Fruit fly (Drosophila melanogaster) whole organism, embryonic: ENCODE data around the gene CG17264.

Source experiments
- Bdp1 ChIP-seq: fragments of 200-800 bp; sonication (Bioruptor generic); optimal IDR thresholded peaks from 3 replicates; lab custom pipeline; 2016; ENCODE audit warnings: missing biosample characterization, missing genetic modification characterization
- BtbVII ChIP-seq: fragments of 200-800 bp; sonication (Bioruptor generic); optimal IDR thresholded peaks from 3 replicates; lab custom pipeline; 2017; ENCODE audit warnings: missing biosample characterization, mild to moderate bottlenecking, missing genetic modification characterization
- CG10274 ChIP-seq: fragments of 200-800 bp; sonication (Bioruptor generic); optimal IDR thresholded peaks from 3 replicates; lab custom pipeline; 2017; ENCODE audit warnings: missing biosample characterization, mild to moderate bottlenecking, missing genetic modification characterization
- CG10321 ChIP-seq: fragments of 200-800 bp; sonication (Bioruptor generic); IDR thresholded peaks from 2 replicates; pipeline ENCODE4 v1.3.6; 2022; ENCODE audit warnings: missing biosample characterization, missing genetic modification characterization
- CG10565 ChIP-seq: fragments of 200-800 bp; sonication (Bioruptor generic); optimal IDR thresholded peaks from 3 replicates; lab custom pipeline; 2016; ENCODE audit warnings: missing biosample characterization, mild to moderate bottlenecking, missing genetic modification characterization
- CG14860 ChIP-seq: fragments of 200-800 bp; sonication (Bioruptor generic); IDR thresholded peaks from 3 replicates; pipeline ENCODE4 v1.3.6; 2022; ENCODE audit warnings: missing biosample characterization, missing genetic modification characterization; ENCODE audit not compliant: partially characterized antibody
- CG15011 ChIP-seq: fragments of 200-800 bp; sonication (Bioruptor generic); optimal IDR thresholded peaks from 3 replicates; lab custom pipeline; 2018; ENCODE audit warnings: missing biosample characterization, mild to moderate bottlenecking, missing genetic modification characterization
- CG15073 ChIP-seq: fragments of 200-800 bp; sonication (Bioruptor generic); optimal IDR thresholded peaks from 2 replicates; lab custom pipeline; 2016; ENCODE audit warnings: missing biosample characterization, missing genetic modification characterization
- CG15269 ChIP-seq: fragments of 200-800 bp; sonication (Bioruptor generic); optimal IDR thresholded peaks from 2 replicates; lab custom pipeline; 2018; ENCODE audit warnings: missing biosample characterization, mild to moderate bottlenecking, missing genetic modification characterization, moderate library complexity
- CG1603 ChIP-seq: fragments of 200-800 bp; sonication (Bioruptor generic); optimal IDR thresholded peaks from 2 replicates; lab custom pipeline; 2019; ENCODE audit warnings: missing biosample characterization, mild to moderate bottlenecking, missing genetic modification characterization, moderate library complexity
- CG2712 ChIP-seq: fragments of 200-800 bp; optimal IDR thresholded peaks from 3 replicates; lab custom pipeline; 2019; ENCODE audit warnings: missing biosample characterization, mild to moderate bottlenecking, missing genetic modification characterization, moderate library complexity
- CG2889 ChIP-seq: fragments of 200-800 bp; sonication (Bioruptor generic); IDR thresholded peaks from 3 replicates; pipeline ENCODE4 v1.3.6; 2022; ENCODE audit warnings: missing biosample characterization, missing genetic modification characterization
- CG32767 ChIP-seq: fragments of 200-800 bp; sonication (Bioruptor generic); IDR thresholded peaks from 2 replicates; pipeline ENCODE4 v1.3.6; 2022; ENCODE audit warnings: missing biosample characterization, missing genetic modification characterization
- CG34376 ChIP-seq: fragments of 200-800 bp; sonication (Bioruptor generic); optimal IDR thresholded peaks from 2 replicates; lab custom pipeline; 2018; ENCODE audit warnings: missing biosample characterization, mild to moderate bottlenecking, missing genetic modification characterization
- CG4404 ChIP-seq: fragments of 200-800 bp; sonication (Bioruptor generic); IDR thresholded peaks from 2 replicates; pipeline ENCODE4 v1.3.6; 2022; ENCODE audit warnings: missing biosample characterization, missing genetic modification characterization
- CG4424 ChIP-seq: fragments of 200-800 bp; sonication (Bioruptor generic); optimal IDR thresholded peaks from 3 replicates; lab custom pipeline; 2016; ENCODE audit warnings: missing biosample characterization, missing genetic modification characterization
- CG4820 ChIP-seq: fragments of 200-800 bp; sonication (Bioruptor generic); optimal IDR thresholded peaks from 3 replicates; lab custom pipeline; 2016; ENCODE audit warnings: missing biosample characterization, missing genetic modification characterization
- CG6272 ChIP-seq: fragments of 200-800 bp; sonication (Bioruptor generic); IDR thresholded peaks from 2 replicates; pipeline ENCODE4 v1.3.6; 2022; ENCODE audit warnings: missing biosample characterization, missing genetic modification characterization
- CG7786 ChIP-seq: fragments of 200-800 bp; sonication (Bioruptor generic); optimal IDR thresholded peaks from 2 replicates; lab custom pipeline; 2016; ENCODE audit warnings: missing biosample characterization, missing genetic modification characterization
- CG8924 ChIP-seq: fragments of 200-800 bp; optimal IDR thresholded peaks from 3 replicates; lab custom pipeline; 2019; ENCODE audit warnings: missing biosample characterization, mild to moderate bottlenecking, missing genetic modification characterization, moderate library complexity
- CG9727 ChIP-seq: fragments of 200-800 bp; sonication (Bioruptor generic); optimal IDR thresholded peaks from 3 replicates; lab custom pipeline; 2017; ENCODE audit warnings: missing biosample characterization, mild to moderate bottlenecking, missing genetic modification characterization
- CG9932 ChIP-seq: fragments of 200-800 bp; sonication (Bioruptor generic); IDR thresholded peaks from 2 replicates; pipeline ENCODE4 v1.3.6; 2022; ENCODE audit warnings: missing biosample characterization, missing genetic modification characterization
- CHES-1-like ChIP-seq: fragments of 200-800 bp; sonication (Bioruptor generic); optimal IDR thresholded peaks from 2 replicates; lab custom pipeline; 2016; ENCODE audit warnings: missing biosample characterization, missing genetic modification characterization
- Doc2 ChIP-seq: fragments of 200-800 bp; sonication (Bioruptor generic); IDR thresholded peaks from 2 replicates; pipeline ENCODE4 v1.3.6; 2022; ENCODE audit warnings: missing biosample characterization, missing genetic modification characterization
- Fer2 ChIP-seq: fragments of 200-800 bp; sonication (Bioruptor generic); optimal IDR thresholded peaks from 2 replicates; lab custom pipeline; 2018; ENCODE audit warnings: missing biosample characterization, mild to moderate bottlenecking, missing genetic modification characterization, moderate library complexity
- Gsc ChIP-seq: fragments of 200-800 bp; sonication (Bioruptor generic); IDR thresholded peaks from 2 replicates; pipeline ENCODE4 v1.3.6; 2022; ENCODE audit warnings: missing biosample characterization, missing genetic modification characterization
- Max ChIP-seq: fragments of 200-800 bp; sonication (Bioruptor generic); optimal IDR thresholded peaks from 2 replicates; lab custom pipeline; 2016; ENCODE audit warnings: missing biosample characterization, mild to moderate bottlenecking, missing genetic modification characterization
- Myb ChIP-seq: fragments of 200-800 bp; sonication (Bioruptor generic); optimal IDR thresholded peaks from 2 replicates; lab custom pipeline; 2016; ENCODE audit warnings: missing biosample characterization, missing genetic modification characterization
- Optix ChIP-seq: fragments of 200-800 bp; sonication (Bioruptor generic); IDR thresholded peaks from 3 replicates; pipeline ENCODE4 v1.3.6; 2022; ENCODE audit warnings: missing biosample characterization, missing genetic modification characterization
- Sox100B ChIP-seq: fragments of 200-800 bp; sonication (Bioruptor generic); optimal IDR thresholded peaks from 3 replicates; lab custom pipeline; 2018; ENCODE audit warnings: missing biosample characterization, mild to moderate bottlenecking, missing genetic modification characterization
- Usf ChIP-seq: fragments of 200-800 bp; sonication (Bioruptor generic); optimal IDR thresholded peaks from 2 replicates; lab custom pipeline; 2017; ENCODE audit warnings: missing genotype, missing biosample characterization, missing genetic modification characterization
- ara ChIP-seq: fragments of 200-800 bp; sonication (Bioruptor generic); IDR thresholded peaks from 2 replicates; pipeline ENCODE4 v1.3.6; 2022; ENCODE audit warnings: missing biosample characterization, missing genetic modification characterization
- bowl ChIP-seq: fragments of 200-800 bp; sonication (Bioruptor generic); IDR thresholded peaks from 2 replicates; pipeline ENCODE4 v1.3.6; 2022; ENCODE audit warnings: missing biosample characterization, missing genetic modification characterization
- cg ChIP-seq: fragments of 200-800 bp; sonication (Bioruptor generic); optimal IDR thresholded peaks from 3 replicates; lab custom pipeline; 2019; ENCODE audit warnings: missing biosample characterization, mild to moderate bottlenecking, missing genetic modification characterization, moderate library complexity
- chm ChIP-seq: fragments of 200-800 bp; sonication (Bioruptor generic); IDR thresholded peaks from 2 replicates; pipeline ENCODE4 v1.3.6; 2022; ENCODE audit warnings: missing biosample characterization, missing genetic modification characterization
- corto ChIP-seq: fragments of 200-800 bp; sonication (Bioruptor generic); optimal IDR thresholded peaks from 2 replicates; lab custom pipeline; 2016; ENCODE audit warnings: missing biosample characterization, mild to moderate bottlenecking, missing genetic modification characterization, moderate library complexity
- dm ChIP-seq: fragments of 200-800 bp; sonication (Bioruptor generic); optimal IDR thresholded peaks from 3 replicates; lab custom pipeline; 2016; ENCODE audit warnings: missing biosample characterization, missing genetic modification characterization
- gce ChIP-seq: fragments of 200-800 bp; sonication (Bioruptor generic); IDR thresholded peaks from 3 replicates; pipeline ENCODE4 v1.3.6; 2022; ENCODE audit warnings: missing biosample characterization, missing genetic modification characterization
- grn ChIP-seq: fragments of 200-800 bp; sonication (Bioruptor generic); optimal IDR thresholded peaks from 3 replicates; lab custom pipeline; 2017; ENCODE audit warnings: missing biosample characterization, missing genetic modification characterization
- inv ChIP-seq: fragments of 200-800 bp; sonication (Bioruptor generic); IDR thresholded peaks from 2 replicates; pipeline ENCODE4 v1.3.6; 2022; ENCODE audit warnings: missing biosample characterization, missing genetic modification characterization; ENCODE audit not compliant: partially characterized antibody
- luna ChIP-seq: fragments of 200-800 bp; sonication (Bioruptor generic); optimal IDR thresholded peaks from 2 replicates; lab custom pipeline; 2016; ENCODE audit warnings: missing biosample characterization, missing genetic modification characterization
- mirr ChIP-seq: fragments of 200-800 bp; sonication (Bioruptor generic); optimal IDR thresholded peaks from 3 replicates; lab custom pipeline; 2018; ENCODE audit warnings: missing biosample characterization, mild to moderate bottlenecking, missing genetic modification characterization
- mld ChIP-seq: fragments of 200-800 bp; sonication (Bioruptor generic); IDR thresholded peaks from 3 replicates; pipeline ENCODE4 v1.3.6; 2022; ENCODE audit warnings: missing biosample characterization, missing genetic modification characterization; ENCODE audit not compliant: partially characterized antibody
- peb ChIP-seq: fragments of 200-800 bp; sonication (Bioruptor generic); IDR thresholded peaks from 2 replicates; pipeline ENCODE4 v1.3.6; 2022; ENCODE audit warnings: missing biosample characterization, missing genetic modification characterization
- sc ChIP-seq, 3 experiments: fragments of >200 bp in 2 of 3; fragments of 200-800 bp in 1 of 3; sonication (Bioruptor generic) in 1 of 3; optimal IDR thresholded peaks; 2 replicates in 2 of 3; 3 replicates in 1 of 3; lab custom pipeline; 2017; ENCODE audit warnings: mild to moderate bottlenecking in 1 of 3, missing biosample characterization in 1 of 3, missing genetic modification characterization in 1 of 3, missing genetic modification reagents in 1 of 3
- shn ChIP-seq: fragments of 200-800 bp; sonication (Bioruptor generic); optimal IDR thresholded peaks from 3 replicates; lab custom pipeline; 2016; ENCODE audit warnings: missing biosample characterization, missing genetic modification characterization
- trem ChIP-seq: fragments of 200-800 bp; optimal IDR thresholded peaks from 3 replicates; lab custom pipeline; 2019; ENCODE audit warnings: missing biosample characterization, mild to moderate bottlenecking, missing genetic modification characterization, moderate library complexity
- vvl ChIP-seq: fragments of 200-800 bp; sonication (Bioruptor generic); IDR thresholded peaks from 2 replicates; pipeline ENCODE4 v1.3.6; 2022; ENCODE audit warnings: missing biosample characterization, missing genetic modification characterization
- z ChIP-seq: fragments of 200-800 bp; sonication (Bioruptor generic); IDR thresholded peaks from 3 replicates; pipeline ENCODE4 v1.3.6; 2022; ENCODE audit warnings: missing biosample characterization, missing genetic modification characterization
- zen2 ChIP-seq: fragments of 200-800 bp; sonication (Bioruptor generic); IDR thresholded peaks from 3 replicates; pipeline ENCODE4 v1.3.6; 2022; ENCODE audit warnings: missing biosample characterization, missing genetic modification characterization; ENCODE audit not compliant: partially characterized antibody

The CG17264 gene

dm6 chr2L:3037153-3037579 is 18.9 kb downstream of the CG17264 start, which contains the start of the genes CG17260 and SerRS (continued):
- TF ChIP-seq CHES-1-like (GFP tag; lab: Kevin White, UChicago) (peak; percentile 88), CG10274 (GFP tag; lab: Kevin White, UChicago) (peak; percentile 61), CG8924 (peak; percentile 90), CG2889 (GFP tag; lab: Robert Waterston, UW) (peak; percentile 86), CG15073 (peak; percentile 67), grn (GFP tag; lab: Kevin White, UChicago) (peak; percentile 61), zen2 (GFP tag; lab: Robert Waterston, UW) (no peak; the same call in 2 of the 3 replicates), BtbVII (peak; percentile 76), sc (optimal IDR thresholded peaks at IDR 0.05; lab: Kevin White, UChicago) (no peak), sc (GFP tag; optimal IDR thresholded peaks at IDR 0.05; lab: Kevin White, UChicago) (no peak), trem (tag; lab: Kevin White, UChicago) (peak; percentile 93), CG1603 (peak; percentile 81), gce (GFP tag; lab: Robert Waterston, UW) (peak; percentile 63; the same call in 1 of the 3 replicates), Max (peak; percentile 97), Usf (GFP tag; lab: Kevin White, UChicago) (peak; percentile 64), Bdp1 (GFP tag; lab: Kevin White, UChicago) (peak; percentile 89), z (GFP tag; lab: Robert Waterston, UW) (no peak), CG14860 (no peak), peb (GFP tag; lab: Robert Waterston, UW) (peak; percentile 87), CG6272 (GFP tag; lab: Robert Waterston, UW) (peak; percentile 93), CG34376 (GFP tag; lab: Kevin White, UChicago) (peak; percentile 90), chm (GFP tag; lab: Robert Waterston, UW) (peak; percentile 36; the same call in 1 of the 2 replicates), mirr (GFP tag; lab: Kevin White, UChicago) (peak; percentile 76), CG2712 (tag; lab: Kevin White, UChicago) (peak; percentile 95), CG4424 (peak; percentile 95), CG4820 (peak; percentile 88), CG4404 (GFP tag; lab: Robert Waterston, UW) (peak; percentile 94), Fer2 (tag; lab: Kevin White, UChicago) (peak; percentile 90), CG7786 (GFP tag; lab: Kevin White, UChicago) (peak; percentile 94), dm (GFP tag; lab: Kevin White, UChicago) (peak; percentile 94), CG15269 (tag; lab: Kevin White, UChicago) (peak; percentile 90), Sox100B (GFP tag; lab: Kevin White, UChicago) (no peak), ara (GFP tag; lab: Robert Waterston, UW) (peak; percentile 86), Myb (GFP tag; lab: Kevin White, UChicago) (peak; percentile 82), vvl (peak; percentile 95), CG9932 (GFP tag; lab: Robert Waterston, UW) (peak; percentile 98), CG10565 (peak; percentile 57), shn (peak; percentile 93), corto (no peak), bowl (peak; percentile 26; the same call in 1 of the 2 replicates), cg (no peak), CG9727 (peak; percentile 86), Optix (GFP tag; lab: Robert Waterston, UW) (peak; percentile 70; the same call in 2 of the 3 replicates), Doc2 (GFP tag; lab: Robert Waterston, UW) (peak; percentile 84), luna (GFP tag; lab: Kevin White, UChicago) (peak; percentile 79), CG15011 (peak; percentile 81), inv (GFP tag; lab: Robert Waterston, UW) (peak; percentile 34; the same call in 1 of the 2 replicates), Gsc (GFP tag; lab: Robert Waterston, UW) (peak; percentile 86), CG32767 (peak; percentile 84; the same call in 1 of the 2 replicates), CG10321 (GFP tag; lab: Robert Waterston, UW) (0 out of 2 replicates have a peak, but pooled peaks have one; percentile 33), mld (GFP tag; lab: Robert Waterston, UW) (no peak)
